Fruit fly (Drosophila melanogaster) whole organism, embryonic: ENCODE measurements around the gene chif.

Source experiments
- ATbp ChIP-seq: fragments of 200-800 bp; sonication (Bioruptor generic); optimal IDR thresholded peaks from 2 replicates; lab custom pipeline; 2017; ENCODE audit warnings: missing biosample characterization, mild to moderate bottlenecking, missing genetic modification characterization, missing genetic modification reagents
- Antp ChIP-seq: fragments of 200-800 bp; sonication (Bioruptor generic); optimal IDR thresholded peaks from 3 replicates; lab custom pipeline; 2016; ENCODE audit warnings: missing biosample characterization, missing genetic modification characterization
- Asciz ChIP-seq: fragments of 200-800 bp; sonication (Bioruptor generic); optimal IDR thresholded peaks from 2 replicates; lab custom pipeline; 2017; ENCODE audit warnings: missing biosample characterization, mild to moderate bottlenecking, missing genetic modification characterization, missing genetic modification reagents
- CG11695 ChIP-seq: fragments of 200-800 bp; sonication (Bioruptor generic); IDR thresholded peaks from 3 replicates; pipeline ENCODE4 v1.3.6; 2022; ENCODE audit warnings: missing biosample characterization, missing genetic modification characterization
- CG12391 ChIP-seq: fragments of 200-800 bp; sonication (Bioruptor generic); optimal IDR thresholded peaks from 3 replicates; lab custom pipeline; 2018; ENCODE audit warnings: missing biosample characterization, mild to moderate bottlenecking, missing genetic modification characterization, moderate library complexity
- CG14050 ChIP-seq: fragments of 200-800 bp; sonication (Bioruptor generic); IDR thresholded peaks from 3 replicates; pipeline ENCODE4 v1.3.6; 2022; ENCODE audit warnings: missing biosample characterization, missing genetic modification characterization
- CG14667 ChIP-seq: fragments of 200-800 bp; sonication (Bioruptor generic); IDR thresholded peaks from 2 replicates; pipeline ENCODE4 v1.3.6; 2022; ENCODE audit warnings: missing biosample characterization, missing genetic modification characterization
- CG15073 ChIP-seq: fragments of 200-800 bp; sonication (Bioruptor generic); optimal IDR thresholded peaks from 2 replicates; lab custom pipeline; 2016; ENCODE audit warnings: missing biosample characterization, missing genetic modification characterization
- CG17829 ChIP-seq: fragments of 200-800 bp; optimal IDR thresholded peaks from 2 replicates; lab custom pipeline; 2019; ENCODE audit warnings: missing biosample characterization, mild to moderate bottlenecking, missing genetic modification characterization, moderate library complexity
- CG17912 ChIP-seq: fragments of 200-800 bp; sonication (Bioruptor generic); optimal IDR thresholded peaks from 2 replicates; lab custom pipeline; 2018; ENCODE audit warnings: missing biosample characterization, mild to moderate bottlenecking, missing genetic modification characterization
- CG2116 ChIP-seq: fragments of 200-800 bp; sonication (Bioruptor generic); optimal IDR thresholded peaks from 3 replicates; lab custom pipeline; 2018; ENCODE audit warnings: missing biosample characterization, mild to moderate bottlenecking, missing genetic modification characterization
- CG2202 ChIP-seq: fragments of 200-800 bp; sonication (Bioruptor generic); optimal IDR thresholded peaks from 2 replicates; lab custom pipeline; 2018; ENCODE audit warnings: missing biosample characterization, mild to moderate bottlenecking, missing genetic modification characterization
- CG2678 ChIP-seq: fragments of 200-800 bp; sonication (Bioruptor generic); optimal IDR thresholded peaks from 3 replicates; lab custom pipeline; 2019; ENCODE audit warnings: missing biosample characterization, mild to moderate bottlenecking, missing genetic modification characterization, moderate library complexity
- CG32772 ChIP-seq: fragments of 200-800 bp; sonication (Bioruptor generic); IDR thresholded peaks from 2 replicates; pipeline ENCODE4 v1.3.6; 2022; ENCODE audit warnings: missing biosample characterization, missing genetic modification characterization
- CG3995 ChIP-seq: fragments of 200-800 bp; sonication (Bioruptor generic); optimal IDR thresholded peaks from 3 replicates; lab custom pipeline; 2016; ENCODE audit warnings: missing biosample characterization, missing genetic modification characterization
- CG4617 ChIP-seq: fragments of 200-800 bp; sonication (Bioruptor generic); optimal IDR thresholded peaks from 3 replicates; lab custom pipeline; 2016; ENCODE audit warnings: missing biosample characterization, missing genetic modification characterization, borderline replicate concordance
- CG6654 ChIP-seq: fragments of 200-800 bp; sonication (Bioruptor generic); optimal IDR thresholded peaks from 2 replicates; lab custom pipeline; 2017; ENCODE audit warnings: missing biosample characterization, mild to moderate bottlenecking, missing genetic modification characterization
- CG6765 ChIP-seq: fragments of 200-800 bp; sonication (Bioruptor generic); optimal IDR thresholded peaks from 3 replicates; lab custom pipeline; 2017; ENCODE audit warnings: missing biosample characterization, mild to moderate bottlenecking, missing genetic modification characterization
- CG9609 ChIP-seq: fragments of 200-800 bp; sonication (Bioruptor generic); optimal IDR thresholded peaks from 3 replicates; lab custom pipeline; 2016; ENCODE audit warnings: missing biosample characterization, missing genetic modification characterization
- CoRest ChIP-seq: fragments of 200-800 bp; sonication (Bioruptor generic); optimal IDR thresholded peaks from 3 replicates; lab custom pipeline; 2018; ENCODE audit warnings: missing biosample characterization, mild to moderate bottlenecking, missing genetic modification characterization, moderate library complexity
- Dbx ChIP-seq: fragments of 200-800 bp; sonication (Bioruptor generic); IDR thresholded peaks from 3 replicates; pipeline ENCODE4 v1.3.6; 2022; ENCODE audit warnings: missing biosample characterization, missing genetic modification characterization
- Elba2 ChIP-seq: fragments of 200-800 bp; sonication (Bioruptor generic); optimal IDR thresholded peaks from 3 replicates; lab custom pipeline; 2016; ENCODE audit warnings: missing biosample characterization, missing genetic modification characterization
- Fer3 ChIP-seq: fragments of 200-800 bp; sonication (Bioruptor generic); optimal IDR thresholded peaks from 2 replicates; lab custom pipeline; 2018; ENCODE audit warnings: missing biosample characterization, mild to moderate bottlenecking, missing genetic modification characterization, moderate library complexity
- HHEX ChIP-seq: fragments of 200-800 bp; sonication (Bioruptor generic); optimal IDR thresholded peaks from 3 replicates; lab custom pipeline; 2017; ENCODE audit warnings: missing biosample characterization, mild to moderate bottlenecking, missing genetic modification characterization, missing genetic modification reagents
- Hr51 ChIP-seq, 2 experiments: fragments of 200-800 bp; sonication (Bioruptor generic); optimal IDR thresholded peaks; 2 replicates in 1 of 2; 3 replicates in 1 of 2; lab custom pipeline; 2016 to 2018; ENCODE audit warnings: missing biosample characterization in 2 of 2, missing genetic modification characterization in 2 of 2, mild to moderate bottlenecking in 1 of 2, moderate library complexity in 1 of 2
- Hsf ChIP-seq: fragments of 200-800 bp; sonication (Bioruptor generic); optimal IDR thresholded peaks from 3 replicates; lab custom pipeline; 2016; ENCODE audit warnings: missing biosample characterization, missing genetic modification characterization
- MBD-R2 ChIP-seq: fragments of 200-800 bp; sonication (Bioruptor generic); IDR thresholded peaks from 2 replicates; pipeline ENCODE4 v1.3.6; 2022; ENCODE audit warnings: missing biosample characterization, missing genetic modification characterization
- MTF-1 ChIP-seq: fragments of 200-800 bp; sonication (Bioruptor generic); optimal IDR thresholded peaks from 2 replicates; lab custom pipeline; 2018; ENCODE audit warnings: missing biosample characterization, mild to moderate bottlenecking, missing genetic modification characterization, borderline replicate concordance
- NfI ChIP-seq: fragments of 200-800 bp; sonication (Bioruptor generic); optimal IDR thresholded peaks from 3 replicates; lab custom pipeline; 2018; ENCODE audit warnings: missing biosample characterization, mild to moderate bottlenecking, missing genetic modification characterization, moderate library complexity
- ara ChIP-seq: fragments of 200-800 bp; sonication (Bioruptor generic); IDR thresholded peaks from 2 replicates; pipeline ENCODE4 v1.3.6; 2022; ENCODE audit warnings: missing biosample characterization, missing genetic modification characterization
- bigmax ChIP-seq: fragments of 200-800 bp; sonication (Bioruptor generic); optimal IDR thresholded peaks from 2 replicates; lab custom pipeline; 2018; ENCODE audit warnings: missing biosample characterization, mild to moderate bottlenecking, missing genetic modification characterization
- bowl ChIP-seq: fragments of 200-800 bp; sonication (Bioruptor generic); IDR thresholded peaks from 2 replicates; pipeline ENCODE4 v1.3.6; 2022; ENCODE audit warnings: missing biosample characterization, missing genetic modification characterization
- chm ChIP-seq: fragments of 200-800 bp; sonication (Bioruptor generic); IDR thresholded peaks from 2 replicates; pipeline ENCODE4 v1.3.6; 2022; ENCODE audit warnings: missing biosample characterization, missing genetic modification characterization
- dm ChIP-seq: fragments of 200-800 bp; sonication (Bioruptor generic); optimal IDR thresholded peaks from 3 replicates; lab custom pipeline; 2016; ENCODE audit warnings: missing biosample characterization, missing genetic modification characterization
- ftz-f1 ChIP-seq: fragments of 200-800 bp; sonication (Bioruptor generic); optimal IDR thresholded peaks from 2 replicates; lab custom pipeline; 2016; ENCODE audit warnings: missing biosample characterization, missing genetic modification characterization
- lola ChIP-seq, 3 experiments: fragments of >200 bp in 2 of 3; fragments of 200-800 bp in 1 of 3; sonication (Bioruptor generic) in 1 of 3; optimal IDR thresholded peaks; 2 replicates each; lab custom pipeline; 2017 to 2019; ENCODE audit warnings: missing biosample characterization in 3 of 3, missing genetic modification characterization in 3 of 3, mild to moderate bottlenecking in 1 of 3, moderate library complexity in 1 of 3
- maf-S ChIP-seq: fragments of 200-800 bp; sonication (Bioruptor generic); optimal IDR thresholded peaks from 2 replicates; lab custom pipeline; 2016; ENCODE audit warnings: missing biosample characterization, missing genetic modification characterization
- mirr ChIP-seq: fragments of 200-800 bp; sonication (Bioruptor generic); optimal IDR thresholded peaks from 3 replicates; lab custom pipeline; 2018; ENCODE audit warnings: missing biosample characterization, mild to moderate bottlenecking, missing genetic modification characterization
- mld ChIP-seq: fragments of 200-800 bp; sonication (Bioruptor generic); IDR thresholded peaks from 3 replicates; pipeline ENCODE4 v1.3.6; 2022; ENCODE audit warnings: missing biosample characterization, missing genetic modification characterization; ENCODE audit not compliant: partially characterized antibody
- prd ChIP-seq, 3 experiments: fragments of >200 bp in 2 of 3; fragments of 200-800 bp in 1 of 3; sonication (Bioruptor generic) in 1 of 3; optimal IDR thresholded peaks in 2 of 3; IDR thresholded peaks in 1 of 3; 2 replicates in 2 of 3; 3 replicates in 1 of 3; pipeline versions ENCODE4 v1.3.6 to Lab custom; 2017 to 2022; ENCODE audit warnings: missing biosample characterization in 1 of 3, missing genetic modification characterization in 1 of 3
- pum ChIP-seq: fragments of 200-800 bp; sonication (Bioruptor generic); optimal IDR thresholded peaks from 2 replicates; lab custom pipeline; 2016; ENCODE audit warnings: missing biosample characterization, missing genetic modification characterization
- repo ChIP-seq: fragments of 200-800 bp; sonication (Bioruptor generic); optimal IDR thresholded peaks from 2 replicates; lab custom pipeline; 2016; ENCODE audit warnings: missing biosample characterization, missing genetic modification characterization
- sima ChIP-seq: fragments of 200-800 bp; sonication (Bioruptor generic); optimal IDR thresholded peaks from 2 replicates; lab custom pipeline; 2016; ENCODE audit warnings: missing biosample characterization, missing genetic modification characterization
- slou ChIP-seq: fragments of 200-800 bp; sonication (Bioruptor generic); optimal IDR thresholded peaks from 3 replicates; lab custom pipeline; 2016; ENCODE audit warnings: missing biosample characterization, missing genetic modification characterization
- sob ChIP-seq: fragments of 200-800 bp; sonication (Bioruptor generic); IDR thresholded peaks from 2 replicates; pipeline ENCODE4 v1.3.6; 2022; ENCODE audit warnings: missing biosample characterization, missing genetic modification characterization
- tio ChIP-seq: fragments of 200-800 bp; sonication (Bioruptor generic); optimal IDR thresholded peaks from 2 replicates; lab custom pipeline; 2017; ENCODE audit warnings: missing biosample characterization, missing genetic modification characterization, inconsistent platforms
- tx ChIP-seq: fragments of 200-800 bp; sonication (Bioruptor generic); optimal IDR thresholded peaks from 2 replicates; lab custom pipeline; 2016; ENCODE audit warnings: missing biosample characterization, missing genetic modification characterization
- wdn ChIP-seq: fragments of 200-800 bp; sonication (Bioruptor generic); IDR thresholded peaks from 2 replicates; pipeline ENCODE4 v1.3.6; 2022; ENCODE audit warnings: missing biosample characterization, missing genetic modification characterization

Gene chif

DNA sequence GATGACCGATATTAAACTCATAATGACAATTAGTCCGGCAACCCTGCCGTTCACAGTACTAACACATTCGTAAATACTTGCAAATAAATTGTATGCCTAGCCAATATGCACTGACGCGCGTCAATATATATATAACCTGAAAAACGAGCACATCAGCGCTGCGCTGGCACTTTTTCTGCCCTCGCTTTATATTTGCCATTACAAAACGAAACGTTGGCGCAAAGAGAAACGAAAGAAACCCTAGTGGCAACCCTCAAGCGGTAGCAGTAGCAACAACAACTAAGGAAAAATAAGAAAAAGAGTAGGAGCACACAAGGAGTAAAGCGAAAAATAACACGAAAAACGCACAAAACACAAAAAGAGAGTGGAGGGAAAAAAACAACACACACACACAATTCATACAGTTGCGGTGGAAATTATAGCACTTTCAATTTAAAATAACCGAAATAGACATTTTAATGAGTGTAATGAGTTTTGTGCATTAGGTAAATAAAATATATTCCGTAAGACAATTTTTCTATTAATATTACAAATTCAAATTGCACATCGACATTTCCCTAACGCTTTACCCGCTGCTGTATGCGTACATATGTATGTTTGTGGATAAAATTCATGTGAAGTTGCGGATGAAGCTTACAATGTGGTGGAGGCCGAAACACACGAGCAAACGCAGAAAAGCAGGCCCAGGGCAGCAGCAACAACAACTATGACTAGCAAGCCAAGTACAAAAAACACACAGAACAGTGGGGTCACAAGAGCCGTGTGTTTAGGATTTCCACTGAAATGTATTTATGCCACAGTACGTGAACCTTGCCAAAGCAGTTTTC, 1.5 kb downstream of the chif start (continued):
- TF ChIP-seq slou (GFP tag; lab: Kevin White, UChicago) (peak; percentile 97), Hr51 (GFP tag; optimal IDR thresholded peaks at IDR 0.05; lab: Kevin White, UChicago) (peak; percentile 99), lola (GFP tag; optimal IDR thresholded peaks at IDR 0.05; lab: Kevin White, UChicago) (peak in 1 of 3 experiments; percentile 98), sob (GFP tag; lab: Robert Waterston, UW) (peak; percentile 99), CG17829 (tag; lab: Kevin White, UChicago) (peak; percentile 99), CG17912 (GFP tag; lab: Kevin White, UChicago) (peak; percentile 95), CG14050 (GFP tag; lab: Robert Waterston, UW) (peak; percentile 99), CG2202 (tag; lab: Kevin White, UChicago) (peak; percentile 99), Antp (peak; percentile 97), CG11695 (GFP tag; lab: Robert Waterston, UW) (peak; percentile 99), CG3995 (GFP tag; lab: Kevin White, UChicago) (peak; percentile 85), Hsf (GFP tag; lab: Kevin White, UChicago) (peak; percentile 99), CG12391 (tag; lab: Kevin White, UChicago) (peak; percentile 99), sima (GFP tag; lab: Kevin White, UChicago) (peak; percentile 96), bowl (GFP tag; lab: Robert Waterston, UW) (peak; percentile 98), repo (peak; percentile 96), CG9609 (GFP tag; lab: Kevin White, UChicago) (peak; percentile 97), Elba2 (peak; percentile 72), Fer3 (tag; lab: Kevin White, UChicago) (peak; percentile 99), CG32772 (GFP tag; lab: Robert Waterston, UW) (peak; percentile 99), tio (GFP tag; lab: Kevin White, UChicago) (peak; percentile 99), CoRest (tag; lab: Kevin White, UChicago) (peak; percentile 99), chm (GFP tag; lab: Robert Waterston, UW) (peak; percentile 99), NfI (GFP tag; lab: Kevin White, UChicago) (peak; percentile 99), ATbp (GFP tag; lab: Kevin White, UChicago) (peak; percentile 99), CG2678 (tag; lab: Kevin White, UChicago) (peak; percentile 100), tx (GFP tag; lab: Kevin White, UChicago) (peak; percentile 97), ftz-f1 (GFP tag; lab: Kevin White, UChicago) (peak; percentile 90), Asciz (GFP tag; lab: Kevin White, UChicago) (peak; percentile 99), prd (optimal IDR thresholded peaks at IDR 0.05; lab: Kevin White, UChicago) (no peak), prd (GFP tag; IDR thresholded peaks at IDR 0.05; lab: Robert Waterston, UW) (peak; percentile 99), mld (no peak), CG6765 (GFP tag; lab: Kevin White, UChicago) (peak; percentile 99), bigmax (GFP tag; lab: Kevin White, UChicago) (peak; percentile 68), ara (GFP tag; lab: Robert Waterston, UW) (peak; percentile 99), maf-S (GFP tag; lab: Kevin White, UChicago) (peak; percentile 96), mirr (GFP tag; lab: Kevin White, UChicago) (peak; percentile 99), CG2116 (GFP tag; lab: Kevin White, UChicago) (peak; percentile 89), Dbx (GFP tag; lab: Robert Waterston, UW) (peak; percentile 99), CG15073 (GFP tag; lab: Kevin White, UChicago) (peak; percentile 87), CG14667 (GFP tag; lab: Robert Waterston, UW) (peak; percentile 97), MTF-1 (GFP tag; lab: Kevin White, UChicago) (peak; percentile 98), wdn (GFP tag; lab: Robert Waterston, UW) (peak; percentile 98), dm (GFP tag; lab: Kevin White, UChicago) (peak; percentile 96), CG4617 (peak; percentile 98), MBD-R2 (peak; percentile 99), pum (GFP tag; lab: Kevin White, UChicago) (peak; percentile 98), CG6654 (GFP tag; lab: Kevin White, UChicago) (peak; percentile 93), HHEX (peak; percentile 99)
